Worm (Caenorhabditis elegans) whole organism, young adult: ENCODE results near the gene K05F1.10.

Experiments used
- F10E7.11 ChIP-seq: sonication (generic microtip); optimal IDR thresholded peaks from 2 replicates; lab custom pipeline; 2017; ENCODE audit warnings: mild to moderate bottlenecking, missing genetic modification characterization, moderate library complexity, missing compliant biosample characterization
- F49E8.2 ChIP-seq: sonication (generic microtip); optimal IDR thresholded peaks from 3 replicates; lab custom pipeline; 2017; ENCODE audit warnings: missing genetic modification characterization, mild to moderate bottlenecking, missing compliant biosample characterization, antibody characterized with exemption, moderate library complexity; ENCODE audit not compliant: insufficient read depth
- Y67H2A.10 ChIP-seq: fragments of 200-800 bp; sonication (Bioruptor generic); conservative IDR thresholded peaks from 2 replicates; pipeline ENCODE4 v1.3.6; 2022; ENCODE audit warnings: missing genetic modification reagents, missing genetic modification characterization, missing compliant biosample characterization
- atf-7 ChIP-seq: sonication (generic microtip); optimal IDR thresholded peaks from 2 replicates; lab custom pipeline; 2017; ENCODE audit warnings: mild to moderate bottlenecking, missing genetic modification characterization, missing compliant biosample characterization
- cebp-1 ChIP-seq, 2 experiments: fragments of 200-800 bp in 1 of 2; sonication (Bioruptor generic) in 1 of 2; sonication (generic microtip) in 1 of 2; IDR thresholded peaks in 1 of 2; optimal IDR thresholded peaks in 1 of 2; 2 replicates each; pipeline versions ENCODE4 v1.3.6 to Lab custom; 2017 to 2022; ENCODE audit warnings: missing compliant biosample characterization in 2 of 2, missing genetic modification characterization in 2 of 2, mild to moderate bottlenecking in 1 of 2, missing genetic modification reagents in 1 of 2, moderate library complexity in 1 of 2
- ceh-91 ChIP-seq: fragments of 200-800 bp; sonication (Bioruptor generic); IDR thresholded peaks from 2 replicates; pipeline ENCODE4 v1.3.6; 2022; ENCODE audit warnings: missing genetic modification reagents, missing genetic modification characterization, missing compliant biosample characterization
- gei-17 ChIP-seq: fragments of 200-800 bp; sonication (Bioruptor generic); optimal IDR thresholded peaks from 2 replicates; lab custom pipeline; 2018; ENCODE audit warnings: mild to moderate bottlenecking, missing genetic modification characterization, missing compliant biosample characterization
- sea-2 ChIP-seq: fragments of 200-800 bp; sonication (Bioruptor generic); IDR thresholded peaks from 2 replicates; pipeline ENCODE4 v1.3.6; 2022; ENCODE audit warnings: missing genetic modification characterization, missing compliant biosample characterization
- snpc-4 ChIP-seq, 5 experiments: fragments of 150-350 bp in 1 of 5; sonication (generic microtip) in 4 of 5; optimal IDR thresholded peaks; 2 replicates each; lab custom pipeline; 2014 to 2018; ENCODE audit warnings: missing genetic modification characterization in 5 of 5, missing biosample characterization in 3 of 5, antibody characterized with exemption in 2 of 5, mild to moderate bottlenecking in 2 of 5, missing compliant biosample characterization in 2 of 5, missing genotype in 2 of 5, moderate library complexity in 2 of 5, missing genetic modification reagents in 1 of 5
- unc-130 ChIP-seq: sonication (generic microtip); optimal IDR thresholded peaks from 2 replicates; lab custom pipeline; 2016; ENCODE audit warnings: missing genetic modification reagents, missing genetic modification characterization, missing compliant biosample characterization
- unc-62 ChIP-seq: fragments of 150-350 bp; optimal IDR thresholded peaks from 2 replicates; lab custom pipeline; 2014; ENCODE audit warnings: missing biosample characterization, missing genetic modification reagents, missing genetic modification characterization
- zfh-2 ChIP-seq: fragments of 200-800 bp; sonication (Bioruptor generic); conservative IDR thresholded peaks from 2 replicates; pipeline ENCODE4 v1.3.6; 2022; ENCODE audit warnings: missing genetic modification reagents, missing genetic modification characterization, missing compliant biosample characterization
- ztf-18 ChIP-seq: sonication (generic microtip); optimal IDR thresholded peaks from 2 replicates; lab custom pipeline; 2016; ENCODE audit warnings: missing genotype, mild to moderate bottlenecking, missing genetic modification characterization, missing compliant biosample characterization

DNA sequence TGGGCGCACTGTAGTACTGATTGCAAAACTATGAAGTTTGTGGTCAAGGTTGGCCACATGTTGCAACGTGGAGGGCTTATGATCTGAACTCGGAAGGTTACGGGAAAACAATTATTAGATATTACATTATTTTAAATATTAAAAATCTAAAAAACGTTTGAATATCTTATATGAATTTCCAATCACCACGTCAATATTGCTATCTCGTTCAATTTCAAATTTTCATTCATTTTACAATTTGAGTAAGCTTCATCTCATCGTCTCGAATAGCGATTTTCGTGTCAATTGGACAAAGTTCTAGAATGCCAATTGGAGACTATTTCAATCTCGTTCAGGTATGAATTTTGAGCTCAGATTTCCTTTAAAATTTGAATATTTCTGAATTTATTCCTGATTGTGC, 11.1 kb upstream of the K05F1.10 start, which contains the start of gene ZK1248.20:
- TF ChIP-seq sea-2 (GFP tag; lab: Robert Waterston, UW): no peak
- no peak for TF ChIP-seq ceh-91 (GFP tag; lab: Robert Waterston, UW)
- TF ChIP-seq ztf-18 (tag; lab: Kevin White, UChicago): no peak
- no peak for TF ChIP-seq snpc-4 (GFP tag; optimal IDR thresholded peaks at IDR 0.05; lab: Kevin White, UChicago)
- TF ChIP-seq snpc-4 (tag; optimal IDR thresholded peaks at IDR 0.05; lab: Kevin White, UChicago): no peak
- no peak for TF ChIP-seq atf-7
- TF ChIP-seq unc-130 (GFP tag; lab: Kevin White, UChicago): no peak
- TF ChIP-seq F49E8.2 (tag; lab: Kevin White, UChicago): no peak
- no peak for TF ChIP-seq unc-62 (GFP tag; lab: Kevin White, UChicago)
- no peak for TF ChIP-seq Y67H2A.10
- no peak for TF ChIP-seq cebp-1 (GFP tag; IDR thresholded peaks at IDR 0.05; lab: Robert Waterston, UW)
- TF ChIP-seq cebp-1 (tag; optimal IDR thresholded peaks at IDR 0.05; lab: Kevin White, UChicago): no peak
- TF ChIP-seq zfh-2: no peak
- no peak for TF ChIP-seq gei-17 (GFP tag; lab: Kevin White, UChicago)
- TF ChIP-seq F10E7.11 (tag; lab: Kevin White, UChicago): no peak
